Worm (Caenorhabditis elegans) whole organism, late embryonic: ENCODE data around the gene zzz-1.

Experiments
- K02D7.2 ChIP-seq: sonication (generic microtip); optimal IDR thresholded peaks from 2 replicates; lab custom pipeline; 2017; ENCODE audit warnings: mild to moderate bottlenecking, missing genetic modification characterization, missing compliant biosample characterization
- K09A11.1 ChIP-seq: sonication (generic microtip); optimal IDR thresholded peaks from 2 replicates; lab custom pipeline; 2017; ENCODE audit warnings: antibody characterized with exemption, mild to moderate bottlenecking, missing genetic modification characterization, missing compliant biosample characterization; ENCODE audit not compliant: insufficient read depth
- T23F11.4 ChIP-seq: fragments of 200-800 bp; sonication (Bioruptor generic); optimal IDR thresholded peaks from 2 replicates; lab custom pipeline; 2018; ENCODE audit warnings: mild to moderate bottlenecking, missing genetic modification characterization, missing compliant biosample characterization
- ama-1 ChIP-seq: fragments of 150-350 bp; optimal IDR thresholded peaks from 2 replicates; lab custom pipeline; 2014
- ceh-24 ChIP-seq: sonication (generic microtip); optimal IDR thresholded peaks from 2 replicates; lab custom pipeline; 2016; ENCODE audit warnings: mild to moderate bottlenecking, missing genetic modification characterization, missing compliant biosample characterization
- ceh-30 ChIP-seq: fragments of 150-350 bp; optimal IDR thresholded peaks from 2 replicates; lab custom pipeline; 2014; ENCODE audit warnings: missing biosample characterization, missing genetic modification characterization
- ceh-31 ChIP-seq: sonication (generic microtip); optimal IDR thresholded peaks from 2 replicates; lab custom pipeline; 2016; ENCODE audit warnings: missing genetic modification characterization, missing compliant biosample characterization
- ceh-34 ChIP-seq: sonication (generic microtip); optimal IDR thresholded peaks from 2 replicates; lab custom pipeline; 2016; ENCODE audit warnings: mild to moderate bottlenecking, missing genetic modification characterization, missing compliant biosample characterization
- ceh-48 ChIP-seq: sonication (generic microtip); optimal IDR thresholded peaks from 2 replicates; lab custom pipeline; 2016; ENCODE audit warnings: missing genetic modification characterization, inconsistent platforms, missing compliant biosample characterization
- che-1 ChIP-seq: sonication (generic microtip); optimal IDR thresholded peaks from 2 replicates; lab custom pipeline; 2016; ENCODE audit warnings: mild to moderate bottlenecking, missing genetic modification characterization, missing compliant biosample characterization
- dmd-4 ChIP-seq: sonication (generic microtip); optimal IDR thresholded peaks from 2 replicates; lab custom pipeline; 2016; ENCODE audit warnings: borderline replicate concordance, missing genetic modification characterization, missing compliant biosample characterization
- dve-1 ChIP-seq: sonication (generic microtip); optimal IDR thresholded peaks from 2 replicates; lab custom pipeline; 2017; ENCODE audit warnings: antibody characterized with exemption, mild to moderate bottlenecking, missing genetic modification characterization, missing compliant biosample characterization
- elt-2 ChIP-seq: sonication (generic microtip); optimal IDR thresholded peaks from 2 replicates; lab custom pipeline; 2016; ENCODE audit warnings: missing genetic modification reagents, missing genetic modification characterization, missing compliant biosample characterization
- eyg-1 ChIP-seq: sonication (generic microtip); optimal IDR thresholded peaks from 2 replicates; lab custom pipeline; 2016; ENCODE audit warnings: missing genotype, missing genetic modification characterization, missing compliant biosample characterization
- fkh-10 ChIP-seq: fragments of 150-350 bp; optimal IDR thresholded peaks from 2 replicates; lab custom pipeline; 2014; ENCODE audit warnings: missing biosample characterization, missing genetic modification reagents, missing genetic modification characterization
- fkh-6 ChIP-seq: sonication (generic microtip); optimal IDR thresholded peaks from 2 replicates; lab custom pipeline; 2016; ENCODE audit warnings: missing genetic modification characterization, missing compliant biosample characterization
- gmeb-2 ChIP-seq: sonication (generic microtip); optimal IDR thresholded peaks from 2 replicates; lab custom pipeline; 2016; ENCODE audit warnings: missing genetic modification characterization, inconsistent platforms, missing compliant biosample characterization
- hlh-15 ChIP-seq: sonication (generic microtip); optimal IDR thresholded peaks from 2 replicates; lab custom pipeline; 2016; ENCODE audit warnings: missing genetic modification characterization, missing compliant biosample characterization
- hlh-30 ChIP-seq: sonication (generic microtip); optimal IDR thresholded peaks from 2 replicates; lab custom pipeline; 2017; ENCODE audit warnings: antibody characterized with exemption, missing genetic modification characterization, missing compliant biosample characterization; ENCODE audit not compliant: insufficient read depth
- hlh-8 ChIP-seq: sonication (generic microtip); optimal IDR thresholded peaks from 2 replicates; lab custom pipeline; 2016; ENCODE audit warnings: missing genotype, missing genetic modification characterization, missing compliant biosample characterization
- lim-6 ChIP-seq: sonication (generic microtip); optimal IDR thresholded peaks from 2 replicates; lab custom pipeline; 2016; ENCODE audit warnings: missing genetic modification characterization, missing compliant biosample characterization
- lin-11 ChIP-seq: fragments of 200-800 bp; sonication (Bioruptor generic); optimal IDR thresholded peaks from 2 replicates; lab custom pipeline; 2018; ENCODE audit warnings: mild to moderate bottlenecking, missing genetic modification characterization, missing compliant biosample characterization
- madf-2 ChIP-seq: sonication (generic microtip); optimal IDR thresholded peaks from 2 replicates; lab custom pipeline; 2017; ENCODE audit warnings: missing genetic modification characterization, missing compliant biosample characterization
- nfya-1 ChIP-seq: sonication (generic microtip); optimal IDR thresholded peaks from 2 replicates; lab custom pipeline; 2017; ENCODE audit warnings: missing genetic modification characterization, mild to moderate bottlenecking, missing compliant biosample characterization, antibody characterized with exemption, moderate library complexity
- nhr-11 ChIP-seq: fragments of 150-350 bp; optimal IDR thresholded peaks from 2 replicates; lab custom pipeline; 2014; ENCODE audit warnings: missing biosample characterization, missing genetic modification characterization
- nhr-232 ChIP-seq: sonication (generic microtip); optimal IDR thresholded peaks from 2 replicates; lab custom pipeline; 2016; ENCODE audit warnings: missing genetic modification characterization, missing compliant biosample characterization
- npax-4 ChIP-seq: sonication (generic microtip); optimal IDR thresholded peaks from 2 replicates; lab custom pipeline; 2016; ENCODE audit warnings: missing genetic modification characterization, missing compliant biosample characterization
- odd-2 ChIP-seq: sonication (generic microtip); optimal IDR thresholded peaks from 2 replicates; lab custom pipeline; 2017; ENCODE audit warnings: antibody characterized with exemption, mild to moderate bottlenecking, missing genetic modification characterization, missing compliant biosample characterization
- pha-2 ChIP-seq: sonication (generic microtip); optimal IDR thresholded peaks from 2 replicates; lab custom pipeline; 2017; ENCODE audit warnings: mild to moderate bottlenecking, missing genetic modification characterization, missing compliant biosample characterization
- pha-4 ChIP-seq: fragments of 150-350 bp; optimal IDR thresholded peaks from 2 replicates; lab custom pipeline; 2018; ENCODE audit warnings: missing biosample characterization, missing genetic modification reagents, missing genetic modification characterization
- pros-1 ChIP-seq: fragments of 150-350 bp; optimal IDR thresholded peaks from 2 replicates; lab custom pipeline; 2014; ENCODE audit warnings: missing biosample characterization, missing genetic modification reagents, missing genetic modification characterization
- sox-4 ChIP-seq: sonication (generic microtip); optimal IDR thresholded peaks from 2 replicates; lab custom pipeline; 2017; ENCODE audit warnings: mild to moderate bottlenecking, missing genetic modification characterization, inconsistent platforms, missing compliant biosample characterization
- tbx-7 ChIP-seq: sonication (generic microtip); optimal IDR thresholded peaks from 2 replicates; lab custom pipeline; 2016; ENCODE audit warnings: missing genotype, missing genetic modification characterization, missing compliant biosample characterization
- unc-42 ChIP-seq: sonication (generic microtip); optimal IDR thresholded peaks from 2 replicates; lab custom pipeline; 2016; ENCODE audit warnings: missing genotype, missing genetic modification characterization, missing compliant biosample characterization
- unc-55 ChIP-seq: sonication (generic microtip); optimal IDR thresholded peaks from 2 replicates; lab custom pipeline; 2017; ENCODE audit warnings: missing biosample characterization, missing genetic modification reagents, missing genetic modification characterization
- unc-86 ChIP-seq: sonication (generic microtip); optimal IDR thresholded peaks from 2 replicates; lab custom pipeline; 2016; ENCODE audit warnings: missing genetic modification characterization, missing compliant biosample characterization
- zip-5 ChIP-seq: sonication (generic microtip); optimal IDR thresholded peaks from 2 replicates; lab custom pipeline; 2016; ENCODE audit warnings: missing genetic modification characterization, missing compliant biosample characterization
- ztf-16 ChIP-seq: sonication (generic microtip); optimal IDR thresholded peaks from 2 replicates; lab custom pipeline; 2017; ENCODE audit warnings: missing genetic modification characterization, missing compliant biosample characterization

The zzz-1 gene

ce11 chrV:10880138-10880882, 28.7 kb downstream of the zzz-1 start, which contains the start of gene F32D8.1:
Gene F32D8.1, plus strand, starts transcription at chrV:10880832.
- no peak for TF ChIP-seq unc-86 (tag; lab: Kevin White, UChicago)
- peak; percentile 85 for TF ChIP-seq unc-42
- TF ChIP-seq ceh-31: peak; percentile 26
- TF ChIP-seq, all 69 proteins: peak for 2

- TF ChIP-seq elt-2 (tag; lab: Kevin White, UChicago): peak; percentile 76
- TF ChIP-seq pha-4 (tag; lab: Kevin White, UChicago): no peak
Observed at ce11 chrV:10877808-10878600, 31.0 kb downstream of the zzz-1 start.

- TF ChIP-seq npax-4 (no peak), unc-55 (GFP tag; lab: Kevin White, UChicago) (no peak), ama-1 (lab: Kevin White, UChicago) (no peak), fkh-10 (GFP tag; lab: Kevin White, UChicago) (no peak), lim-6 (tag; lab: Kevin White, UChicago) (no peak), ceh-48 (tag; lab: Kevin White, UChicago) (no peak), nfya-1 (no peak), madf-2 (tag; lab: Kevin White, UChicago) (no peak), hlh-15 (no peak), ztf-16 (tag; lab: Kevin White, UChicago) (no peak)
Observed at ce11 chrV:10876512-10876911, 32.5 kb downstream of the zzz-1 start.

ce11 chrV:10874938-10875599, 33.9 kb downstream of the zzz-1 start:
- TF ChIP-seq ceh-30 (tag; lab: Kevin White, UChicago): no peak
- no peak for TF ChIP-seq hlh-30 (tag; lab: Kevin White, UChicago)
- TF ChIP-seq unc-42: peak; percentile 90
- TF ChIP-seq nhr-11 (tag; lab: Kevin White, UChicago): no peak
- TF ChIP-seq dmd-4 (tag; lab: Kevin White, UChicago): no peak
- no peak for TF ChIP-seq hlh-8 (tag; lab: Kevin White, UChicago)
- TF ChIP-seq ceh-34: no peak

- TF ChIP-seq nhr-11 (tag; lab: Kevin White, UChicago) (no peak), zip-5 (tag; lab: Kevin White, UChicago) (no peak), unc-55 (GFP tag; lab: Kevin White, UChicago) (no peak)
Observed at ce11 chrV:10873190-10873589, 35.8 kb downstream of the zzz-1 start.

- TF ChIP-seq ceh-24 (tag; lab: Kevin White, UChicago) (no peak), gmeb-2 (tag; lab: Kevin White, UChicago) (no peak), ceh-31 (peak; percentile 58), K09A11.1 (no peak), che-1 (tag; lab: Kevin White, UChicago) (no peak), nhr-232 (no peak), dve-1 (tag; lab: Kevin White, UChicago) (no peak), eyg-1 (tag; lab: Kevin White, UChicago) (no peak), ceh-30 (tag; lab: Kevin White, UChicago) (no peak), K02D7.2 (tag; lab: Kevin White, UChicago) (no peak), tbx-7 (tag; lab: Kevin White, UChicago) (no peak), dmd-4 (tag; lab: Kevin White, UChicago) (no peak), fkh-6 (tag; lab: Kevin White, UChicago) (no peak), nhr-11 (tag; lab: Kevin White, UChicago) (no peak), pha-2 (tag; lab: Kevin White, UChicago) (no peak), unc-42 (peak; percentile 88), odd-2 (tag; lab: Kevin White, UChicago) (no peak), pros-1 (tag; lab: Kevin White, UChicago) (peak; percentile 12), sox-4 (tag; lab: Kevin White, UChicago) (no peak), lin-11 (tag; lab: Kevin White, UChicago) (no peak), pha-4 (tag; lab: Kevin White, UChicago) (no peak), T23F11.4 (no peak)
Observed at ce11 chrV:10871457-10871861, 37.5 kb downstream of the zzz-1 start.
